Worm (Caenorhabditis elegans) whole organism, mixed stage, embryonic: ENCODE results near the gene F53F4.15.

Source experiments
- blmp-1 ChIP-seq: fragments of 150-350 bp; optimal IDR thresholded peaks from 2 replicates; lab custom pipeline; 2014; ENCODE audit warnings: missing biosample characterization, missing genetic modification characterization
- elt-3 ChIP-seq: fragments of 150-350 bp; optimal IDR thresholded peaks from 2 replicates; lab custom pipeline; 2014; ENCODE audit warnings: missing biosample characterization, missing genetic modification characterization
- hlh-1 ChIP-seq: fragments of 150-350 bp; optimal IDR thresholded peaks from 2 replicates; lab custom pipeline; 2014; ENCODE audit warnings: missing biosample characterization, missing genetic modification reagents, missing genetic modification characterization
- lin-32 ChIP-seq: fragments of 200-800 bp; sonication (Bioruptor generic); optimal IDR thresholded peaks from 2 replicates; lab custom pipeline; 2018; ENCODE audit warnings: mild to moderate bottlenecking, missing genetic modification characterization, missing compliant biosample characterization
- lsy-2 ChIP-seq: fragments of 150-350 bp; optimal IDR thresholded peaks from 2 replicates; lab custom pipeline; 2014; ENCODE audit warnings: missing biosample characterization, missing genetic modification characterization
- nhr-12 ChIP-seq: fragments of 150-350 bp; optimal IDR thresholded peaks from 2 replicates; lab custom pipeline; 2014; ENCODE audit warnings: missing biosample characterization, missing genetic modification characterization
- nhr-28 ChIP-seq: fragments of 150-350 bp; optimal IDR thresholded peaks from 2 replicates; lab custom pipeline; 2014; ENCODE audit warnings: missing biosample characterization, missing genetic modification characterization
- nhr-76 ChIP-seq: sonication (generic microtip); optimal IDR thresholded peaks from 2 replicates; lab custom pipeline; 2017; ENCODE audit warnings: missing biosample characterization, missing genetic modification characterization
- pha-4 ChIP-seq: fragments of 150-350 bp; optimal IDR thresholded peaks from 2 replicates; lab custom pipeline; 2018; ENCODE audit warnings: missing biosample characterization, missing genetic modification reagents, missing genetic modification characterization
- unc-62 ChIP-seq: fragments of 150-350 bp; optimal IDR thresholded peaks from 2 replicates; lab custom pipeline; 2014; ENCODE audit warnings: missing biosample characterization, missing genetic modification reagents, missing genetic modification characterization
- ztf-11 ChIP-seq: fragments of 150-350 bp; optimal IDR thresholded peaks from 2 replicates; lab custom pipeline; 2014; ENCODE audit warnings: missing biosample characterization, missing genetic modification characterization

ce11 chrV:13621720-13622119, 944 bp downstream of the F53F4.15 start, which contains the start of gene F53F4.16:
- no peak for TF ChIP-seq blmp-1 (tag; lab: Kevin White, UChicago)
- no peak for TF ChIP-seq elt-3
- no peak for TF ChIP-seq lsy-2 (tag; lab: Kevin White, UChicago)
- no peak for TF ChIP-seq unc-62 (GFP tag; lab: Kevin White, UChicago)
- no peak for TF ChIP-seq nhr-12 (tag; lab: Kevin White, UChicago)
- no peak for TF ChIP-seq nhr-28
- no peak for TF ChIP-seq pha-4 (tag; lab: Kevin White, UChicago)
- TF ChIP-seq lin-32 (GFP tag; lab: Kevin White, UChicago): no peak
- TF ChIP-seq nhr-76: no peak
- no peak for TF ChIP-seq ztf-11 (tag; lab: Kevin White, UChicago)
- TF ChIP-seq hlh-1 (tag; lab: Kevin White, UChicago): no peak
